Fruit fly (Drosophila melanogaster): ENCODE results near the gene S6k.

S6k gene

DNA sequence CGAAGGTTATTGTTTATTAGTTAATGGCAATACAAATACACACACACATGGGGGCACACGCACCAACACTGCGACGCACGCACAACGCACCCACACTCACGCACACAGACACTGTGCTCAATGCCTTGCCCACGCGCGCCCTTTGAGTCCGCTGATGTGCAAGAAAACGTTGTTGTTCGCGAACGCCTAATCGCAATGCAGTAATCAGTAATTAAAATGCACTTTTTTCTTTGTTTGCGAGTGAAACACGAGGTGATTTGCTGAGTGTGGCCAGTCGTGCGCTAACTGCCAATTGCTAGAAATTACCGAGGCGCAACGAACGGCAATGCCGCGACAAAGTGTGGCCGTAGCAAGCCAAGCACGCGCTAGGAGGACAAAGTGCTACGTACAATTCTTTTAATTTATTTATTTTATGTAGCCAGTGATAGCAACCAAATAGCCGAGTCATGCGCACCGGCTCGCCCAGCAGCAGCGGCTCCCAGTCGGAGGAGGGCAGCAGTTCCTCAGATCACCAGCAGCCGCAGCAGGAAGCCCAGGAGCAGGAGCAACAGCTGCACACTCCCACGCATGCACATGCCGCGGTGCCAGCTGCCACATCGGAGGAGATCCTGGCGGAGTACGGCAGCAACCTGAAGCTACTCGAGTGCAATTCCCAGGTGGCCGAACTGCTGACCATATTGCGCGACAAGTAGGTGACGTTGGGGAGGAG lies at the start of gene S6k, which contains the start of gene kri:
TSS of gene S6k (minus strand) at position 299 of the 709 bp plus-strand sequence.
TSS of gene kri (plus strand) at position 341 of the 709 bp plus-strand sequence.
- TF ChIP-seq tna (GFP tag; IDR thresholded peaks at IDR 0.05; ENCODE audit: partially characterized antibody), result no peak
- TF ChIP-seq CG18764 (GFP tag; optimal IDR thresholded peaks at IDR 0.05), result no peak
- no peak for TF ChIP-seq ac (GFP tag; optimal IDR thresholded peaks at IDR 0.05)
- 0 out of 2 replicates have a peak, but pooled peaks have one; percentile 10 for TF ChIP-seq nerfin-2 (GFP tag; IDR thresholded peaks at IDR 0.05; ENCODE audit: partially characterized antibody)
- TF ChIP-seq klu (GFP tag; IDR thresholded peaks at IDR 0.05), result no peak
- peak; percentile 14 for TF ChIP-seq CG7928 (GFP tag; optimal IDR thresholded peaks at IDR 0.05)
- no peak for TF ChIP-seq jing (GFP tag; optimal IDR thresholded peaks at IDR 0.05)
- TF ChIP-seq CG8765 (GFP tag; IDR thresholded peaks at IDR 0.05), result peak; percentile 13; the same call in 1 of the 2 replicates
- TF ChIP-seq pan (optimal IDR thresholded peaks at IDR 0.05), result no peak
- peak in 1 of 2 experiments; percentile 26 for TF ChIP-seq pan (GFP tag; optimal IDR thresholded peaks at IDR 0.05 in 1 of 2, IDR thresholded peaks at IDR 0.05 in 1 of 2)
- no peak for TF ChIP-seq slbo (GFP tag; IDR thresholded peaks at IDR 0.05)
- TF ChIP-seq Nf-YA (GFP tag; IDR thresholded peaks at IDR 0.05), result 0 out of 2 replicates have a peak, but pooled peaks have one; percentile 9
- no peak for TF ChIP-seq fru (optimal IDR thresholded peaks at IDR 0.05)
- no peak for TF ChIP-seq CG7271 (tag; optimal IDR thresholded peaks at IDR 0.05)
- peak; percentile 35 for TF ChIP-seq Hey (tag; optimal IDR thresholded peaks at IDR 0.05)
- peak; percentile 45; the same call in 1 of the 2 replicates for TF ChIP-seq CG13287 (GFP tag; IDR thresholded peaks at IDR 0.05; ENCODE audit: partially characterized antibody)
- TF ChIP-seq Gug (GFP tag; IDR thresholded peaks at IDR 0.05), result no peak
- peak; percentile 15 for TF ChIP-seq CG1233 (GFP tag; optimal IDR thresholded peaks at IDR 0.05)
- TF ChIP-seq Fer3 (tag; optimal IDR thresholded peaks at IDR 0.05), result no peak
- no peak for TF ChIP-seq CG10959 (GFP tag; IDR thresholded peaks at IDR 0.05)
- peak; percentile 68 for TF ChIP-seq CG12769 (tag; optimal IDR thresholded peaks at IDR 0.05)
- no peak for TF ChIP-seq CG1024 (GFP tag; IDR thresholded peaks at IDR 0.05)
- TF ChIP-seq Hmr (GFP tag; optimal IDR thresholded peaks at IDR 0.05), result peak; percentile 27
- peak; percentile 42 for TF ChIP-seq Vsx1 (GFP tag; optimal IDR thresholded peaks at IDR 0.05)
- no peak for TF ChIP-seq CG3163 (GFP tag; optimal IDR thresholded peaks at IDR 0.05)
- no peak for TF ChIP-seq TFAM (GFP tag; optimal IDR thresholded peaks at IDR 0.05)
- TF ChIP-seq CG3726 (GFP tag; IDR thresholded peaks at IDR 0.05), result no peak
- TF ChIP-seq unc-4 (GFP tag; IDR thresholded peaks at IDR 0.05; ENCODE audit: partially characterized antibody), result peak; percentile 48
- TF ChIP-seq Nf-YC (tag; optimal IDR thresholded peaks at IDR 0.05), result peak; percentile 36
- TF ChIP-seq Hr78 (GFP tag; optimal IDR thresholded peaks at IDR 0.05), result peak in 1 of 2 experiments; percentile 2
- peak; percentile 45 for TF ChIP-seq CG15514 (GFP tag; optimal IDR thresholded peaks at IDR 0.05)
- TF ChIP-seq org-1 (GFP tag; optimal IDR thresholded peaks at IDR 0.05), result no peak
- no peak for TF ChIP-seq CG7786 (GFP tag; optimal IDR thresholded peaks at IDR 0.05)
- TF ChIP-seq Max (GFP tag; optimal IDR thresholded peaks at IDR 0.05), result peak; percentile 94
- TF ChIP-seq Pdp1 (GFP tag; optimal IDR thresholded peaks at IDR 0.05), result peak in 1 of 2 experiments; percentile 53
- TF ChIP-seq Lhr (GFP tag; optimal IDR thresholded peaks at IDR 0.05), result peak; percentile 40
- TF ChIP-seq CG13894 (tag; optimal IDR thresholded peaks at IDR 0.05), result peak; percentile 42
- no peak for TF ChIP-seq CG4820 (GFP tag; optimal IDR thresholded peaks at IDR 0.05)
- TF ChIP-seq stwl (tag; optimal IDR thresholded peaks at IDR 0.05), result peak; percentile 64
- peak; percentile 38; the same call in 1 of the 3 replicates for TF ChIP-seq CG34422 (GFP tag; IDR thresholded peaks at IDR 0.05)
- TF ChIP-seq CG3281 (GFP tag; optimal IDR thresholded peaks at IDR 0.05), result no peak
- TF ChIP-seq vnd (GFP tag; IDR thresholded peaks at IDR 0.05; ENCODE audit: partially characterized antibody), result 0 out of 3 replicates have a peak, but pooled peaks have one; percentile 37
- TF ChIP-seq CG3065 (GFP tag; optimal IDR thresholded peaks at IDR 0.05), result no peak
- no peak for TF ChIP-seq gce (GFP tag; IDR thresholded peaks at IDR 0.05)
- peak; percentile 46 for TF ChIP-seq CG17912 (GFP tag; optimal IDR thresholded peaks at IDR 0.05)
- TF ChIP-seq cato (GFP tag; optimal IDR thresholded peaks at IDR 0.05; ENCODE audit: borderline replicate concordance), result no peak
- TF ChIP-seq CG13624 (GFP tag; optimal IDR thresholded peaks at IDR 0.05), result peak; percentile 32
- TF ChIP-seq phol (tag; optimal IDR thresholded peaks at IDR 0.05), result peak; percentile 37

All from whole organism, embryonic.